Worm (Caenorhabditis elegans) whole organism, L1 larva: ENCODE data around the gene kars-1.

ENCODE experiments used
- lin-39 ChIP-seq: fragments of 150-350 bp; optimal IDR thresholded peaks from 2 replicates; lab custom pipeline; 2014; ENCODE audit warnings: missing biosample characterization, missing genetic modification reagents, missing genetic modification characterization
- nhr-77 ChIP-seq: fragments of 150-350 bp; optimal IDR thresholded peaks from 2 replicates; lab custom pipeline; 2014; ENCODE audit warnings: missing biosample characterization, missing genetic modification characterization

DNA sequence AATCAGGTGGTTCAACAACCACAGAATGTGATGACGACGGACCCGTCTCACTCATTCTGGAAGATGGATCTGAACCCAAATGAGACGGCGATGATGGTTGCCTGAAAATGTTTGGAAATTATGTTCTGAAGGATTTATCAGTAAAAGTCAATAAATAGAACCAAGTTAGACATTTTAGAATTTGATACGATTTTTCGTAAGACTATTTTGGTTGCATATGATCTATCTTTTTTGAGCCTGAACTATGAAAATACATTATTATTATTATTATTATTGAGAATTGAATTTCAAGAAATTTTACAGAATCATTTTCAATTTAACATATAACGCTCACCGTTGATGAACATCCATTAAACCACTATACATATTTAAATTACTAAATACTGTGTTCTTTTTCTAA, 37.7 kb upstream of the kars-1 start, which contains the start of gene F10E7.9:
- TF ChIP-seq nhr-77 (tag; lab: Kevin White, UChicago) (no peak), lin-39 (tag; lab: Kevin White, UChicago) (no peak)
